Fruit fly (Drosophila melanogaster) whole organism, adult: ENCODE results near the gene CG43689.

Source experiments
- CG11617 ChIP-seq: fragments of 200-800 bp; sonication (Bioruptor generic); optimal IDR thresholded peaks from 2 replicates; lab custom pipeline; 2017; ENCODE audit warnings: mild to moderate bottlenecking, missing biosample characterization, missing genetic modification reagents, missing genetic modification characterization
- ovo ChIP-seq: fragments of 200-800 bp; sonication (Bioruptor generic); optimal IDR thresholded peaks from 2 replicates; lab custom pipeline; 2016; ENCODE audit warnings: missing biosample characterization, missing genetic modification characterization

- TF ChIP-seq CG11617 (GFP tag; lab: Kevin White, UChicago) (no peak), ovo (GFP tag; lab: Kevin White, UChicago) (no peak)
These were observed 25.4 kb downstream of the CG43689 start, which contains the start of the genes Cmtr1 and CG15375 for dm6 chrX:4100824-4101368.
